Worm (Caenorhabditis elegans) whole organism, midembryonic: ENCODE data around the gene srx-117.

Source experiments
- flt-1 ChIP-seq: fragments of 200-800 bp; sonication (Bioruptor generic); IDR thresholded peaks from 2 replicates; pipeline ENCODE4 v1.3.6; 2022; ENCODE audit warnings: missing genetic modification characterization, missing compliant biosample characterization
- klf-2 ChIP-seq: fragments of 200-800 bp; sonication (Bioruptor generic); conservative IDR thresholded peaks from 2 replicates; pipeline ENCODE4 v1.3.6; 2022; ENCODE audit warnings: missing genetic modification reagents, missing genetic modification characterization, missing compliant biosample characterization
- ref-1 ChIP-seq: fragments of 200-800 bp; sonication (Bioruptor generic); conservative IDR thresholded peaks from 2 replicates; pipeline ENCODE4 v1.3.6; 2022; ENCODE audit warnings: missing genetic modification reagents, missing genetic modification characterization, missing compliant biosample characterization
- tab-1 ChIP-seq: fragments of 200-800 bp; sonication (Bioruptor generic); IDR thresholded peaks from 2 replicates; pipeline ENCODE4 v1.3.6; 2022; ENCODE audit warnings: missing genetic modification characterization, missing compliant biosample characterization

DNA sequence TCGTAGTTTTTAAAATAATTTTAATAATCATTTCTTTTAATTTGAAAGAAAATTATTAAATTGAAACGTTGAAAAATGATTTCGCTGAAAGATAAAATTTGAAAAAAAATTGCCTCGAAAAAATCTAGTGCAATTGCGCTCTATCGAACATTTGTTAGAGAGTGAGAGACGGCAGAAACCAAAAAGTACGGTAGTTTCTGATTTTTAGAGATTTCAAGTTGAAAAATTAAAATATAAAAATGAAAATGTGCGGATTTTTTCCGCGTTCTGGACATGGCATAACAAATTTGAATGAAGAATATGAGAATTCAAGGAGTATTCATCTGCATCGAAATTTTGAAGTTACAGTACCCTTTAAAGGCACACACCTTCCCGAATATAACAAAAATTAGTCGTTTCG is 24.9 kb upstream of the srx-117 start:
- TF ChIP-seq ref-1 (GFP tag; lab: Robert Waterston, UW) (no peak), tab-1 (GFP tag; lab: Robert Waterston, UW) (no peak), flt-1 (GFP tag; lab: Robert Waterston, UW) (no peak), klf-2 (GFP tag; lab: Robert Waterston, UW) (no peak)
